Worm (Caenorhabditis elegans) whole organism, midembryonic: ENCODE data around the gene Y10G11A.1.

Experiments
- T22C8.4 ChIP-seq: fragments of 200-800 bp; sonication (Bioruptor generic); IDR thresholded peaks from 2 replicates; pipeline ENCODE4 v1.3.6; 2022; ENCODE audit warnings: missing genetic modification characterization, missing compliant biosample characterization
- cog-1 ChIP-seq: sonication (generic microtip); optimal IDR thresholded peaks from 2 replicates; lab custom pipeline; 2016; ENCODE audit warnings: missing genetic modification characterization, missing compliant biosample characterization
- flt-1 ChIP-seq: fragments of 200-800 bp; sonication (Bioruptor generic); IDR thresholded peaks from 2 replicates; pipeline ENCODE4 v1.3.6; 2022; ENCODE audit warnings: missing genetic modification characterization, missing compliant biosample characterization
- klf-2 ChIP-seq: fragments of 200-800 bp; sonication (Bioruptor generic); conservative IDR thresholded peaks from 2 replicates; pipeline ENCODE4 v1.3.6; 2022; ENCODE audit warnings: missing genetic modification reagents, missing genetic modification characterization, missing compliant biosample characterization
- med-1 ChIP-seq: sonication (generic microtip); optimal IDR thresholded peaks from 2 replicates; lab custom pipeline; 2017; ENCODE audit warnings: missing genetic modification characterization, mild to moderate bottlenecking, missing compliant biosample characterization, antibody characterized with exemption, missing genetic modification reagents; ENCODE audit not compliant: insufficient read depth
- ref-1 ChIP-seq: fragments of 200-800 bp; sonication (Bioruptor generic); conservative IDR thresholded peaks from 2 replicates; pipeline ENCODE4 v1.3.6; 2022; ENCODE audit warnings: missing genetic modification reagents, missing genetic modification characterization, missing compliant biosample characterization
- tab-1 ChIP-seq: fragments of 200-800 bp; sonication (Bioruptor generic); IDR thresholded peaks from 2 replicates; pipeline ENCODE4 v1.3.6; 2022; ENCODE audit warnings: missing genetic modification characterization, missing compliant biosample characterization
- ztf-23 ChIP-seq: fragments of 200-800 bp; sonication (Bioruptor generic); IDR thresholded peaks from 2 replicates; pipeline ENCODE4 v1.3.6; 2022; ENCODE audit warnings: missing genetic modification reagents, missing genetic modification characterization, missing compliant biosample characterization
- ztf-29 ChIP-seq: fragments of 200-800 bp; sonication (Bioruptor generic); IDR thresholded peaks from 2 replicates; pipeline ENCODE4 v1.3.6; 2022; ENCODE audit warnings: missing genetic modification reagents, missing genetic modification characterization, missing compliant biosample characterization

DNA sequence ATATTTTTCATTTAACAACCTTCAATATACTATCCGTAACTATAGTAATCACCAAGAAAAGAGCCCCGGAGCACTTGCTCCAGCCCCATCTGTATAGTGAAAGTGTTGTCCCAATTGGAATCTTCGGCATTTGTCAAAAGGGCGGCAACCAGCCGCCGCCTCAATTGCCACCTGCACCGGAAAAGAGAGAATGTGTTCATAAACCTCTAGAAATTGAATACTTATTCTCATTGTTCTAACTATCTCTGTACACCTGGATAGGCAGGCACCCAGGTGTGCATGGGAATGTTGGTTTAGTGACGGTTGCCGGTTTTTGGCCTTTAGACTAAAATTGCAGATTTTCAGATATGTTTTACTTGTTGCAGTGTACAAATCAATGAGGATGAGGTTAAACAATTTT lies 46.5 kb upstream of the Y10G11A.1 start:
- TF ChIP-seq tab-1 (GFP tag; lab: Robert Waterston, UW): no peak
- TF ChIP-seq klf-2 (GFP tag; lab: Robert Waterston, UW): no peak
- TF ChIP-seq ztf-23 (GFP tag; lab: Robert Waterston, UW): no peak
- no peak for TF ChIP-seq med-1 (GFP tag; lab: Kevin White, UChicago)
- no peak for TF ChIP-seq ztf-29
- no peak for TF ChIP-seq ref-1 (GFP tag; lab: Robert Waterston, UW)
- no peak for TF ChIP-seq flt-1 (GFP tag; lab: Robert Waterston, UW)
- no peak for TF ChIP-seq T22C8.4 (GFP tag; lab: Robert Waterston, UW)
- no peak for TF ChIP-seq cog-1 (tag; lab: Kevin White, UChicago)
